ENCODE assay signal across 1 fruit fly cellular context in genomic region chr3R:31247281-31247995, dm6.
TF ChIP-seq lines count a peak whose summit lies in the region.

No protein-coding gene starts in this region.

TF ChIP-seq in whole organism, embryonic, 481 proteins besides CTCF, POLR2A, EP300 and RAD21 (continued from another document):
- TF ChIP-seq CG18262 (tag; optimal IDR thresholded peaks at IDR 0.05; lab: Kevin White, UChicago) (peak; percentile 80), zfh2 (GFP tag; optimal IDR thresholded peaks at IDR 0.05; lab: Kevin White, UChicago) (no peak), CG6854 (GFP tag; optimal IDR thresholded peaks at IDR 0.05; lab: Kevin White, UChicago) (peak; percentile 44), Myb (GFP tag; optimal IDR thresholded peaks at IDR 0.05; lab: Kevin White, UChicago) (peak; percentile 24), Rfx (GFP tag; IDR thresholded peaks at IDR 0.05; lab: Robert Waterston, UW) (peak; percentile 67), gce (GFP tag; IDR thresholded peaks at IDR 0.05; lab: Robert Waterston, UW) (peak; percentile 72; the same call in 2 of the 3 replicates), CG10147 (GFP tag; optimal IDR thresholded peaks at IDR 0.05; lab: Kevin White, UChicago) (peak; percentile 35)
